Worm (Caenorhabditis elegans) whole organism, L1 larva: ENCODE measurements around the gene T25G12.3.

Experiments
- C04F5.9 ChIP-seq: sonication (generic microtip); optimal IDR thresholded peaks from 2 replicates; lab custom pipeline; 2016; ENCODE audit warnings: missing genetic modification characterization, missing compliant biosample characterization
- C34B4.2 ChIP-seq: sonication (generic microtip); optimal IDR thresholded peaks from 2 replicates; lab custom pipeline; 2017; ENCODE audit warnings: mild to moderate bottlenecking, missing genetic modification characterization, missing compliant biosample characterization
- F16B12.6 ChIP-seq: fragments of 150-350 bp; optimal IDR thresholded peaks from 2 replicates; lab custom pipeline; 2014; ENCODE audit warnings: missing biosample characterization, missing genetic modification characterization
- Y116A8C.19 ChIP-seq: sonication (generic microtip); optimal IDR thresholded peaks from 2 replicates; lab custom pipeline; 2016; ENCODE audit warnings: missing compliant biosample characterization, missing genetic modification characterization, borderline replicate concordance
- alr-1 ChIP-seq: fragments of 200-800 bp; sonication (Bioruptor generic); optimal IDR thresholded peaks from 2 replicates; lab custom pipeline; 2018; ENCODE audit warnings: borderline replicate concordance, mild to moderate bottlenecking, missing genetic modification characterization, missing compliant biosample characterization
- aly-2 ChIP-seq: fragments of 150-350 bp; optimal IDR thresholded peaks from 2 replicates; lab custom pipeline; 2014; ENCODE audit warnings: missing biosample characterization, missing genetic modification characterization
- blmp-1 ChIP-seq: fragments of 150-350 bp; optimal IDR thresholded peaks from 2 replicates; lab custom pipeline; 2014; ENCODE audit warnings: missing biosample characterization, missing genetic modification characterization
- ces-1 ChIP-seq: fragments of 150-350 bp; optimal IDR thresholded peaks from 2 replicates; lab custom pipeline; 2014; ENCODE audit warnings: missing biosample characterization, missing genetic modification reagents, missing genetic modification characterization
- dsc-1 ChIP-seq: sonication (generic microtip); optimal IDR thresholded peaks from 2 replicates; lab custom pipeline; 2016; ENCODE audit warnings: mild to moderate bottlenecking, missing genetic modification characterization, missing compliant biosample characterization
- efl-1 ChIP-seq, 4 experiments: fragments of 150-350 bp; optimal IDR thresholded peaks in 3 of 4; peaks in 1 of 4; 1 replicate in 1 of 4; 2 replicates in 3 of 4; lab custom pipeline; 2014; ENCODE audit warnings: missing biosample characterization in 2 of 4, missing genetic modification characterization in 2 of 4, missing genetic modification reagents in 2 of 4
- elt-2 ChIP-seq: sonication (generic microtip); optimal IDR thresholded peaks from 2 replicates; lab custom pipeline; 2016; ENCODE audit warnings: missing genetic modification characterization, mild to moderate bottlenecking, inconsistent platforms, missing compliant biosample characterization, missing genetic modification reagents
- elt-3 ChIP-seq, 6 experiments: fragments of 150-350 bp in 1 of 6; sonication (generic microtip); optimal IDR thresholded peaks; 2 replicates each; lab custom pipeline; 2017 to 2018; ENCODE audit warnings: missing biosample characterization in 6 of 6, missing genetic modification characterization in 6 of 6, inconsistent platforms in 1 of 6
- fkh-10 ChIP-seq: sonication (generic microtip); optimal IDR thresholded peaks from 2 replicates; lab custom pipeline; 2017; ENCODE audit warnings: missing biosample characterization, missing genetic modification reagents, missing genetic modification characterization
- fkh-4 ChIP-seq: sonication (generic microtip); optimal IDR thresholded peaks from 2 replicates; lab custom pipeline; 2016; ENCODE audit warnings: missing compliant biosample characterization, missing genetic modification characterization, borderline replicate concordance
- fos-1 ChIP-seq: fragments of 150-350 bp; optimal IDR thresholded peaks from 2 replicates; lab custom pipeline; 2014; ENCODE audit warnings: missing biosample characterization, missing genetic modification characterization
- hlh-17 ChIP-seq: fragments of 200-800 bp; sonication (Bioruptor generic); optimal IDR thresholded peaks from 2 replicates; lab custom pipeline; 2018; ENCODE audit warnings: missing genetic modification characterization, mild to moderate bottlenecking, missing compliant biosample characterization, moderate library complexity, borderline replicate concordance
- hlh-4 ChIP-seq: sonication (generic microtip); optimal IDR thresholded peaks from 2 replicates; lab custom pipeline; 2016; ENCODE audit warnings: mild to moderate bottlenecking, missing genetic modification characterization, missing compliant biosample characterization
- irx-1 ChIP-seq: sonication (generic microtip); optimal IDR thresholded peaks from 2 replicates; lab custom pipeline; 2016; ENCODE audit warnings: missing genetic modification characterization, missing compliant biosample characterization
- isw-1 ChIP-seq: fragments of 200-800 bp; sonication (Bioruptor generic); IDR thresholded peaks from 2 replicates; pipeline ENCODE4 v1.3.6; 2022; ENCODE audit warnings: missing genetic modification characterization, missing compliant biosample characterization
- lin-39 ChIP-seq: fragments of 150-350 bp; optimal IDR thresholded peaks from 2 replicates; lab custom pipeline; 2014; ENCODE audit warnings: missing biosample characterization, missing genetic modification reagents, missing genetic modification characterization
- lir-3 ChIP-seq: sonication (generic microtip); optimal IDR thresholded peaks from 2 replicates; lab custom pipeline; 2016; ENCODE audit warnings: mild to moderate bottlenecking, missing genetic modification characterization, moderate library complexity, missing compliant biosample characterization; ENCODE audit not compliant: poor library complexity
- mab-9 ChIP-seq: fragments of 200-800 bp; sonication (Bioruptor generic); IDR thresholded peaks from 2 replicates; pipeline ENCODE4 v1.3.6; 2022; ENCODE audit warnings: missing genetic modification reagents, missing genetic modification characterization, missing compliant biosample characterization
- mef-2 ChIP-seq: fragments of 150-350 bp; optimal IDR thresholded peaks from 2 replicates; lab custom pipeline; 2014; ENCODE audit warnings: missing biosample characterization, missing genetic modification characterization
- mep-1 ChIP-seq: fragments of 150-350 bp; optimal IDR thresholded peaks from 2 replicates; lab custom pipeline; 2014; ENCODE audit warnings: missing biosample characterization, missing genetic modification characterization
- nhr-11 ChIP-seq: fragments of 150-350 bp; optimal IDR thresholded peaks from 2 replicates; lab custom pipeline; 2014; ENCODE audit warnings: missing biosample characterization, missing genetic modification characterization
- nhr-19 ChIP-seq: fragments of 200-800 bp; sonication (Bioruptor generic); conservative IDR thresholded peaks from 2 replicates; pipeline ENCODE4 v1.3.6; 2022; ENCODE audit warnings: missing genetic modification characterization, missing compliant biosample characterization
- nhr-20 ChIP-seq: sonication (generic microtip); optimal IDR thresholded peaks from 2 replicates; lab custom pipeline; 2016; ENCODE audit warnings: mild to moderate bottlenecking, missing genetic modification characterization, missing compliant biosample characterization
- nhr-237 ChIP-seq: fragments of 150-350 bp; optimal IDR thresholded peaks from 2 replicates; lab custom pipeline; 2014; ENCODE audit warnings: missing biosample characterization, missing genetic modification characterization
- nhr-28 ChIP-seq: fragments of 150-350 bp; optimal IDR thresholded peaks from 2 replicates; lab custom pipeline; 2014; ENCODE audit warnings: missing biosample characterization, missing genetic modification characterization
- nhr-47 ChIP-seq: sonication (generic microtip); optimal IDR thresholded peaks from 2 replicates; lab custom pipeline; 2016; ENCODE audit warnings: mild to moderate bottlenecking, missing genetic modification characterization, moderate library complexity, missing compliant biosample characterization
- nhr-71 ChIP-seq: sonication (generic microtip); optimal IDR thresholded peaks from 2 replicates; lab custom pipeline; 2016; ENCODE audit warnings: mild to moderate bottlenecking, missing genetic modification characterization, moderate library complexity, missing compliant biosample characterization
- nhr-85 ChIP-seq: sonication (generic microtip); peaks from one replicate; lab custom pipeline; 2016; ENCODE audit warnings: missing genetic modification characterization, inconsistent platforms, missing compliant biosample characterization
- nhr-90 ChIP-seq: sonication (generic microtip); optimal IDR thresholded peaks from 2 replicates; lab custom pipeline; 2016; ENCODE audit warnings: mild to moderate bottlenecking, missing genetic modification characterization, missing compliant biosample characterization; ENCODE audit not compliant: poor library complexity
- snpc-4 ChIP-seq: fragments of 150-350 bp; optimal IDR thresholded peaks from 2 replicates; lab custom pipeline; 2014; ENCODE audit warnings: missing biosample characterization, missing genetic modification characterization
- sox-4 ChIP-seq: sonication (generic microtip); optimal IDR thresholded peaks from 2 replicates; lab custom pipeline; 2016; ENCODE audit warnings: missing genetic modification characterization, missing compliant biosample characterization
- sptf-1 ChIP-seq: fragments of 150-350 bp; optimal IDR thresholded peaks from 2 replicates; lab custom pipeline; 2014; ENCODE audit warnings: missing biosample characterization, missing genetic modification characterization
- unc-130 ChIP-seq: fragments of 150-350 bp; optimal IDR thresholded peaks from 2 replicates; lab custom pipeline; 2017; ENCODE audit warnings: missing biosample characterization, missing genetic modification characterization, inconsistent platforms
- unc-62 ChIP-seq: fragments of 150-350 bp; optimal IDR thresholded peaks from 2 replicates; lab custom pipeline; 2014; ENCODE audit warnings: missing biosample characterization, missing genetic modification reagents, missing genetic modification characterization
- unc-98 ChIP-seq: fragments of 200-800 bp; sonication (Bioruptor generic); IDR thresholded peaks from 2 replicates; pipeline ENCODE4 v1.3.6; 2022; ENCODE audit warnings: missing genetic modification characterization, missing compliant biosample characterization
- zag-1 ChIP-seq: fragments of 150-350 bp; optimal IDR thresholded peaks from 2 replicates; lab custom pipeline; 2014; ENCODE audit warnings: missing biosample characterization, missing genetic modification characterization
- ztf-4 ChIP-seq: fragments of 150-350 bp; optimal IDR thresholded peaks from 2 replicates; lab custom pipeline; 2014; ENCODE audit warnings: missing biosample characterization, missing genetic modification characterization

The T25G12.3 gene

DNA sequence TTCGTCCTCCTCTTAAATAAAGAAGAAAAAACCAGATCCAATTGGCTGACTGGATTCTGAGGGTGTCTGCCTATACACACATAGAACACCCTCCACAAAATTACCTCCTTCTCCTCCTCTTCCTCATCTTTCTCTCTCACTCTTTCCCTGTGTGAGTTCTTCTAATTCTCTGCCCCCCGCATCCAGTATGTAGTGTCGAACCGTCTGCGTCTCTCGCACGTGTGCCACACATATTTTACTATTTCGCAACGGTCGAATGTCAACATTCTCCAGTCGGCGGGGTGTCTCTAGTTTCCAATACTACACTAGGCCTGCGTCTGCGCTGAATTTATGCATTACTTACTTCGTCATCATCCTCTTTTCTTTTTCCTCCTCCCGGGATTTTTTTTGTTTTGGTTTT, 47.1 kb upstream of the T25G12.3 start (continued):
- TF ChIP-seq hlh-4 (tag; lab: Kevin White, UChicago) (no peak), C34B4.2 (tag; lab: Kevin White, UChicago) (no peak), unc-130 (tag; lab: Kevin White, UChicago) (no peak), nhr-28 (tag; lab: Kevin White, UChicago) (no peak), blmp-1 (tag; lab: Kevin White, UChicago) (peak; percentile 57), alr-1 (no peak), ces-1 (GFP tag; lab: Kevin White, UChicago) (no peak), nhr-19 (peak; percentile 47), aly-2 (tag; lab: Kevin White, UChicago) (no peak), nhr-11 (tag; lab: Kevin White, UChicago) (peak; percentile 17), Y116A8C.19 (tag; lab: Kevin White, UChicago) (no peak), fos-1 (tag; lab: Kevin White, UChicago) (peak; percentile 50), lin-39 (tag; lab: Kevin White, UChicago) (no peak), dsc-1 (tag; lab: Kevin White, UChicago) (peak; percentile 46), F16B12.6 (tag; lab: Kevin White, UChicago) (peak; percentile 2), zag-1 (no peak), nhr-237 (tag; lab: Kevin White, UChicago) (no peak), elt-2 (tag; lab: Kevin White, UChicago) (no peak), snpc-4 (tag; lab: Kevin White, UChicago) (peak; percentile 42), sptf-1 (tag; lab: Kevin White, UChicago) (no peak), unc-62 (GFP tag; lab: Kevin White, UChicago) (no peak), mef-2 (no peak), nhr-71 (tag; lab: Kevin White, UChicago) (peak; percentile 75), fkh-10 (GFP tag; lab: Kevin White, UChicago) (no peak), ztf-4 (tag; lab: Kevin White, UChicago) (no peak), nhr-85 (tag; lab: Kevin White, UChicago) (peak; percentile 59), efl-1 (optimal IDR thresholded peaks at IDR 0.05; lab: Kevin White, UChicago) (peak; percentile 50 to 68), efl-1 (GFP tag; optimal IDR thresholded peaks at IDR 0.05 in 1 of 2; lab: Kevin White, UChicago) (peak in 1 of 2 experiments; percentile 93), isw-1 (GFP tag; lab: Robert Waterston, UW) (peak; percentile 28), nhr-20 (tag; lab: Kevin White, UChicago) (peak; percentile 79), irx-1 (tag; lab: Kevin White, UChicago) (peak; percentile 2), C04F5.9 (tag; lab: Kevin White, UChicago) (no peak), nhr-47 (tag; lab: Kevin White, UChicago) (peak; percentile 67), nhr-90 (tag; lab: Kevin White, UChicago) (peak; percentile 18), mab-9 (no peak), sox-4 (tag; lab: Kevin White, UChicago) (no peak), unc-98 (no peak), fkh-4 (tag; lab: Kevin White, UChicago) (no peak), lir-3 (tag; lab: Kevin White, UChicago) (no peak), mep-1 (tag; lab: Kevin White, UChicago) (peak; percentile 85), elt-3 (tag; optimal IDR thresholded peaks at IDR 0.05; lab: Kevin White, UChicago) (peak in 1 of 6 experiments; percentile 29), hlh-17 (GFP tag; lab: Kevin White, UChicago) (no peak)
- TF ChIP-seq, all 84 proteins: peak for 38
